Fruit fly (Drosophila melanogaster) whole organism, prepupa: ENCODE measurements around the gene Abd-B.
A peak's percentile ranks its signal among the peaks of the same experiment; 100 is the strongest.

Experiments used
- Blimp-1 ChIP-seq: fragments of 200-800 bp; sonication (Bioruptor generic); optimal IDR thresholded peaks from 3 replicates; lab custom pipeline; 2017; ENCODE audit warnings: missing biosample characterization, missing genetic modification characterization, mild to moderate bottlenecking, moderate library complexity, missing genetic modification reagents
- CG10631 ChIP-seq: fragments of 200-800 bp; sonication (Bioruptor generic); optimal IDR thresholded peaks from 2 replicates; lab custom pipeline; 2016; ENCODE audit warnings: missing biosample characterization, missing genetic modification characterization
- CG10669 ChIP-seq: fragments of 200-800 bp; sonication (Bioruptor generic); optimal IDR thresholded peaks from 3 replicates; lab custom pipeline; 2018; ENCODE audit warnings: missing biosample characterization, mild to moderate bottlenecking, missing genetic modification characterization, moderate library complexity
- CG11294 ChIP-seq: fragments of 200-800 bp; sonication (Bioruptor generic); IDR thresholded peaks from 2 replicates; pipeline ENCODE4 v1.3.6; 2022; ENCODE audit warnings: missing biosample characterization, missing genetic modification characterization
- CG11902 ChIP-seq: fragments of 200-800 bp; sonication (Bioruptor generic); optimal IDR thresholded peaks from 3 replicates; lab custom pipeline; 2016; ENCODE audit warnings: missing biosample characterization, missing genetic modification characterization
- CG1621 ChIP-seq: fragments of 200-800 bp; sonication (Bioruptor generic); optimal IDR thresholded peaks from 3 replicates; lab custom pipeline; 2018; ENCODE audit warnings: missing biosample characterization, mild to moderate bottlenecking, missing genetic modification characterization
- CG3032 ChIP-seq: fragments of 200-800 bp; optimal IDR thresholded peaks from 2 replicates; lab custom pipeline; 2019; ENCODE audit warnings: missing biosample characterization, mild to moderate bottlenecking, missing genetic modification characterization, moderate library complexity
- CG31627 ChIP-seq: fragments of 200-800 bp; sonication (Bioruptor generic); optimal IDR thresholded peaks from 3 replicates; lab custom pipeline; 2016; ENCODE audit warnings: missing biosample characterization, missing genetic modification characterization
- CG32006 ChIP-seq: fragments of 200-800 bp; sonication (Bioruptor generic); optimal IDR thresholded peaks from 3 replicates; lab custom pipeline; 2017; ENCODE audit warnings: missing biosample characterization, mild to moderate bottlenecking, missing genetic modification characterization
- CG34406 ChIP-seq: fragments of 200-800 bp; sonication (Bioruptor generic); optimal IDR thresholded peaks from 3 replicates; lab custom pipeline; 2016; ENCODE audit warnings: missing biosample characterization, missing genetic modification characterization
- CG4318 ChIP-seq: fragments of 200-800 bp; sonication (Bioruptor generic); optimal IDR thresholded peaks from 3 replicates; lab custom pipeline; 2017; ENCODE audit warnings: missing biosample characterization, mild to moderate bottlenecking, missing genetic modification characterization
- CG6276 ChIP-seq: fragments of 200-800 bp; sonication (Bioruptor generic); optimal IDR thresholded peaks from 2 replicates; lab custom pipeline; 2017; ENCODE audit warnings: missing biosample characterization, mild to moderate bottlenecking, missing genetic modification characterization
- CG6792 ChIP-seq: fragments of 200-800 bp; sonication (Bioruptor generic); optimal IDR thresholded peaks from 3 replicates; lab custom pipeline; 2016; ENCODE audit warnings: missing biosample characterization, missing genetic modification characterization
- CG6808 ChIP-seq: fragments of 200-800 bp; sonication (Bioruptor generic); optimal IDR thresholded peaks from 3 replicates; lab custom pipeline; 2017; ENCODE audit warnings: missing biosample characterization, missing genetic modification characterization, mild to moderate bottlenecking, moderate library complexity, missing genetic modification reagents
- CG6854 ChIP-seq: fragments of 200-800 bp; sonication (Bioruptor generic); optimal IDR thresholded peaks from 2 replicates; lab custom pipeline; 2017; ENCODE audit warnings: missing biosample characterization, mild to moderate bottlenecking, missing genetic modification characterization
- CG7368 ChIP-seq: fragments of 200-800 bp; sonication (Bioruptor generic); optimal IDR thresholded peaks from 3 replicates; lab custom pipeline; 2016; ENCODE audit warnings: missing biosample characterization, missing genetic modification characterization
- CG8119 ChIP-seq: fragments of 200-800 bp; sonication (Bioruptor generic); IDR thresholded peaks from 3 replicates; pipeline ENCODE4 v1.3.6; 2022; ENCODE audit warnings: missing biosample characterization, missing genetic modification characterization
- CG8632 ChIP-seq: fragments of 200-800 bp; sonication (Bioruptor generic); optimal IDR thresholded peaks from 3 replicates; lab custom pipeline; 2016; ENCODE audit warnings: missing biosample characterization, missing genetic modification characterization
- CG9139 ChIP-seq: fragments of 200-800 bp; sonication (Bioruptor generic); optimal IDR thresholded peaks from 3 replicates; lab custom pipeline; 2017; ENCODE audit warnings: missing biosample characterization, mild to moderate bottlenecking, missing genetic modification characterization
- Eip75B ChIP-seq: fragments of 200-800 bp; sonication (Bioruptor generic); optimal IDR thresholded peaks from 3 replicates; lab custom pipeline; 2016; ENCODE audit warnings: missing biosample characterization, missing genetic modification characterization
- Eip78C ChIP-seq: fragments of 200-800 bp; sonication (Bioruptor generic); peaks from one replicate; lab custom pipeline; 2016; ENCODE audit warnings: missing biosample characterization, missing genetic modification characterization
- Eip93F ChIP-seq: fragments of 200-800 bp; sonication (Bioruptor generic); optimal IDR thresholded peaks from 2 replicates; lab custom pipeline; 2016; ENCODE audit warnings: missing biosample characterization, mild to moderate bottlenecking, missing genetic modification characterization
- Ets21C ChIP-seq: fragments of 200-800 bp; sonication (Bioruptor generic); optimal IDR thresholded peaks from 3 replicates; lab custom pipeline; 2016; ENCODE audit warnings: missing biosample characterization, missing genetic modification characterization
- Ets96B ChIP-seq: fragments of 200-800 bp; optimal IDR thresholded peaks from 2 replicates; lab custom pipeline; 2019; ENCODE audit warnings: missing biosample characterization, mild to moderate bottlenecking, missing genetic modification characterization, moderate library complexity
- Hr38 ChIP-seq: sonication (Bioruptor generic); optimal IDR thresholded peaks from 2 replicates; lab custom pipeline; 2016; ENCODE audit warnings: missing biosample characterization, missing genetic modification characterization
- Hr39 ChIP-seq: fragments of 200-800 bp; sonication (Bioruptor generic); optimal IDR thresholded peaks from 2 replicates; lab custom pipeline; 2016; ENCODE audit warnings: missing biosample characterization, missing genetic modification characterization
- Hr4 ChIP-seq: fragments of 200-800 bp; sonication (Bioruptor generic); optimal IDR thresholded peaks from 3 replicates; lab custom pipeline; 2016; ENCODE audit warnings: missing biosample characterization, missing genetic modification characterization
- Lpt ChIP-seq: fragments of 200-800 bp; sonication (Bioruptor generic); optimal IDR thresholded peaks from 3 replicates; lab custom pipeline; 2016; ENCODE audit warnings: missing biosample characterization, missing genetic modification characterization
- Met ChIP-seq: fragments of 200-800 bp; sonication (Bioruptor generic); optimal IDR thresholded peaks from 3 replicates; lab custom pipeline; 2016; ENCODE audit warnings: missing biosample characterization, missing genetic modification characterization
- OdsH ChIP-seq: fragments of 200-800 bp; sonication (Bioruptor generic); optimal IDR thresholded peaks from 3 replicates; lab custom pipeline; 2016; ENCODE audit warnings: missing biosample characterization, missing genetic modification characterization
- Smox ChIP-seq: fragments of 200-800 bp; sonication (Bioruptor generic); optimal IDR thresholded peaks from 3 replicates; lab custom pipeline; 2016; ENCODE audit warnings: missing biosample characterization, missing genetic modification characterization
- Sox102F ChIP-seq: fragments of 200-800 bp; sonication (Bioruptor generic); optimal IDR thresholded peaks from 2 replicates; lab custom pipeline; 2016; ENCODE audit warnings: missing biosample characterization, mild to moderate bottlenecking, missing genetic modification characterization
- Sox14 ChIP-seq: fragments of 200-800 bp; sonication (Bioruptor generic); optimal IDR thresholded peaks from 3 replicates; lab custom pipeline; 2016; ENCODE audit warnings: missing biosample characterization, missing genetic modification characterization
- Sox15 ChIP-seq: fragments of 200-800 bp; sonication (Bioruptor generic); optimal IDR thresholded peaks from 3 replicates; lab custom pipeline; 2016; ENCODE audit warnings: missing biosample characterization, missing genetic modification characterization
- achi ChIP-seq: fragments of 200-800 bp; sonication (Bioruptor generic); optimal IDR thresholded peaks from 3 replicates; lab custom pipeline; 2016; ENCODE audit warnings: missing biosample characterization, missing genetic modification characterization
- acj6 ChIP-seq: fragments of 200-800 bp; sonication (Bioruptor generic); optimal IDR thresholded peaks from 3 replicates; lab custom pipeline; 2016; ENCODE audit warnings: missing biosample characterization, missing genetic modification characterization
- cyc ChIP-seq: fragments of 200-800 bp; sonication (Bioruptor generic); optimal IDR thresholded peaks from 3 replicates; lab custom pipeline; 2016; ENCODE audit warnings: missing biosample characterization, missing genetic modification characterization
- dsx ChIP-seq: fragments of 200-800 bp; optimal IDR thresholded peaks from 3 replicates; lab custom pipeline; 2019; ENCODE audit warnings: missing biosample characterization, mild to moderate bottlenecking, missing genetic modification characterization, moderate library complexity; ENCODE audit not compliant: poor library complexity, severe bottlenecking
- eg ChIP-seq: fragments of 200-800 bp; sonication (Bioruptor generic); IDR thresholded peaks from 3 replicates; pipeline ENCODE4 v1.3.6; 2022; ENCODE audit warnings: missing biosample characterization, missing genetic modification characterization
- esn ChIP-seq: fragments of 200-800 bp; sonication (Bioruptor generic); optimal IDR thresholded peaks from 2 replicates; lab custom pipeline; 2016; ENCODE audit warnings: missing biosample characterization, mild to moderate bottlenecking, missing genetic modification characterization, moderate library complexity
- fkh ChIP-seq: fragments of 200-800 bp; sonication (Bioruptor generic); optimal IDR thresholded peaks from 3 replicates; lab custom pipeline; 2017; ENCODE audit warnings: missing biosample characterization, mild to moderate bottlenecking, missing genetic modification characterization, moderate library complexity
- net ChIP-seq: fragments of 200-800 bp; sonication (Bioruptor generic); optimal IDR thresholded peaks from 3 replicates; lab custom pipeline; 2016; ENCODE audit warnings: missing biosample characterization, missing genetic modification characterization
- spab ChIP-seq: fragments of 200-800 bp; sonication (Bioruptor generic); optimal IDR thresholded peaks from 2 replicates; lab custom pipeline; 2017; ENCODE audit warnings: missing biosample characterization, mild to moderate bottlenecking, missing genetic modification characterization, missing genetic modification reagents
- svp ChIP-seq: fragments of 200-800 bp; sonication (Bioruptor generic); peaks from one replicate; lab custom pipeline; 2016; ENCODE audit warnings: missing biosample characterization, missing genetic modification characterization
- vri ChIP-seq: fragments of 200-800 bp; sonication (Bioruptor generic); optimal IDR thresholded peaks from 3 replicates; lab custom pipeline; 2016; ENCODE audit warnings: missing biosample characterization, mild to moderate bottlenecking, missing genetic modification characterization

Gene Abd-B

DNA sequence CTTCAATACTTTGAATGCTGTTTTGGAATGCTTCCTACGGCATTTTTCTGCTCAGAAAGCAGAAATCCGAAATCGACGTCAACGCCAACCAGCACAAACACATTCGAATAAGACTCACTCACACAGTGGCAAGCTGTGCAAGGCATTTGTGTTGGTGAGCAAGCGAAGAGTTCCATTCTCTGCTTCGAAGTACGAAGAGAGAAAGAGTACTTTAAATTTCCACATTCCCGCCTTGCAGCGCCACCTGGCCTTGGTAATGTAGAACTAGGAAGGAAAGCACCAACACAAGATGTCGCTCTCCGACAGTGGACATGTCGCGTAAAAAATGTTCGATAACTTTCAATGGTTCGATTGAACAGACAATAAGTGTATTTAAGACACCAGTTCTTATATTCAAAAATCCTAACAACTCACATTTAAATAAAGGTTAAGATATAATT, 53.0 kb downstream of the Abd-B start (continued):
- no peak for TF ChIP-seq Sox102F (GFP tag; lab: Kevin White, UChicago)
- TF ChIP-seq Ets21C (GFP tag; lab: Kevin White, UChicago): no peak

- TF ChIP-seq CG3032 (tag; lab: Kevin White, UChicago) (no peak), dsx (GFP tag; lab: Kevin White, UChicago) (no peak), Blimp-1 (GFP tag; lab: Kevin White, UChicago) (no peak), Ets21C (GFP tag; lab: Kevin White, UChicago) (no peak), CG1621 (tag; lab: Kevin White, UChicago) (no peak), CG31627 (GFP tag; lab: Kevin White, UChicago) (no peak), svp (GFP tag; lab: Kevin White, UChicago) (no peak), Eip93F (GFP tag; lab: Kevin White, UChicago) (no peak), esn (GFP tag; lab: Kevin White, UChicago) (no peak), CG6808 (GFP tag; lab: Kevin White, UChicago) (no peak), Eip78C (GFP tag; lab: Kevin White, UChicago) (no peak), acj6 (GFP tag; lab: Kevin White, UChicago) (no peak), fkh (GFP tag; lab: Kevin White, UChicago) (no peak), CG6854 (no peak), achi (no peak), CG8632 (GFP tag; lab: Kevin White, UChicago) (no peak), CG11294 (GFP tag; lab: Robert Waterston, UW) (no peak)
- TF ChIP-seq, all 60 proteins: peak for 0
Measured at dm6 chr3R:16915587-16915986, 56.4 kb downstream of the Abd-B start.

- TF ChIP-seq OdsH (GFP tag; lab: Kevin White, UChicago) (no peak), CG10631 (GFP tag; lab: Kevin White, UChicago) (no peak), vri (no peak), Hr39 (GFP tag; lab: Kevin White, UChicago) (no peak), Ets21C (GFP tag; lab: Kevin White, UChicago) (no peak), CG1621 (tag; lab: Kevin White, UChicago) (no peak), CG11294 (GFP tag; lab: Robert Waterston, UW) (no peak), CG7368 (GFP tag; lab: Kevin White, UChicago) (no peak), CG11902 (GFP tag; lab: Kevin White, UChicago) (no peak), Sox15 (GFP tag; lab: Kevin White, UChicago) (no peak), Hr38 (no peak)
Measured at dm6 chr3R:16913300-16913928, 58.6 kb downstream of the Abd-B start.

DNA sequence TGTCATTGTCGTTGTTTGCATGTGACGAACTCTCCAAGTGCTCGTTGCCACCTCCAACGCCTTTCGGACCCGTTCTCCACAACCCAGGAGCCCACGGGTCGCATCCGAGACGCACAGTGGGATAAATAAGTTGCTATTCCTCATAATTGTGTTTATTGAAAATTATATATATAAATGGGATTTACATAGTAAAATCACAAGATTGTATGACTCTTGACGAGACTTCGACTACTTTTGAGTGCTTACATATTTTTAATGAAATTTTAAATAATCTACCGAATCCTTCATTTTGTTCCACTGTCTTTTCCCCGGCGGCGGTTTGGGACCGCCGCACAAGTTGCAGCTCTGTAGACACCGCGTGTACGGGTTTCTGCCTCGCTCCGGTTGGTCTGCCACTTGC, 64.2 kb downstream of the Abd-B start:
- TF ChIP-seq CG3032 (tag; lab: Kevin White, UChicago): no peak
- TF ChIP-seq achi: peak; percentile 54
- peak; percentile 75 for TF ChIP-seq CG8119 (GFP tag; lab: Robert Waterston, UW)
- peak; percentile 35 for TF ChIP-seq CG6792 (GFP tag; lab: Kevin White, UChicago)
- peak; percentile 40 for TF ChIP-seq CG6276 (GFP tag; lab: Kevin White, UChicago)
- TF ChIP-seq esn (GFP tag; lab: Kevin White, UChicago): peak; percentile 40
- TF ChIP-seq CG32006 (GFP tag; lab: Kevin White, UChicago): peak; percentile 56
- peak; percentile 42 for TF ChIP-seq acj6 (GFP tag; lab: Kevin White, UChicago)
- TF ChIP-seq Eip75B (GFP tag; lab: Kevin White, UChicago): no peak
- no peak for TF ChIP-seq CG7368 (GFP tag; lab: Kevin White, UChicago)
- TF ChIP-seq cyc: no peak
- TF ChIP-seq Lpt: no peak
- TF ChIP-seq Sox102F (GFP tag; lab: Kevin White, UChicago): peak; percentile 13
- TF ChIP-seq Sox14 (GFP tag; lab: Kevin White, UChicago): peak; percentile 43
- peak; percentile 4 for TF ChIP-seq Ets96B (tag; lab: Kevin White, UChicago)
- TF ChIP-seq CG34406 (GFP tag; lab: Kevin White, UChicago): peak; percentile 47
- TF ChIP-seq eg (GFP tag; lab: Robert Waterston, UW): peak; percentile 23; the same call in 1 of the 3 replicates
- peak; percentile 57 for TF ChIP-seq Hr4 (GFP tag; lab: Kevin White, UChicago)
- no peak for TF ChIP-seq CG10669 (GFP tag; lab: Kevin White, UChicago)
- peak; percentile 20 for TF ChIP-seq Smox
- no peak for TF ChIP-seq spab (GFP tag; lab: Kevin White, UChicago)
- TF ChIP-seq CG4318: no peak
- TF ChIP-seq CG9139 (GFP tag; lab: Kevin White, UChicago): no peak
- TF ChIP-seq vri: no peak
- peak; percentile 7 for TF ChIP-seq net
- TF ChIP-seq svp (GFP tag; lab: Kevin White, UChicago): peak; percentile 75
- peak; percentile 35 for TF ChIP-seq Met (GFP tag; lab: Kevin White, UChicago)
